Worm (Caenorhabditis elegans) whole organism, L3 larva: ENCODE data around the gene pigx-1.
A peak's percentile ranks its signal among the peaks of the same experiment; 100 is the strongest.

Experiments used
- R02D3.7 ChIP-seq: fragments of 150-350 bp; optimal IDR thresholded peaks from 2 replicates; lab custom pipeline; 2014; ENCODE audit warnings: missing biosample characterization, missing genetic modification characterization
- aly-2 ChIP-seq: fragments of 150-350 bp; optimal IDR thresholded peaks from 2 replicates; lab custom pipeline; 2014; ENCODE audit warnings: missing biosample characterization, missing genetic modification characterization
- ama-1 ChIP-seq: fragments of 150-350 bp; optimal IDR thresholded peaks from 2 replicates; lab custom pipeline; 2018
- ceh-28 ChIP-seq: fragments of 150-350 bp; optimal IDR thresholded peaks from 2 replicates; lab custom pipeline; 2014; ENCODE audit warnings: missing biosample characterization, missing genetic modification reagents, missing genetic modification characterization
- egl-27 ChIP-seq: sonication (generic microtip); optimal IDR thresholded peaks from 4 replicates; lab custom pipeline; 2017; ENCODE audit warnings: missing biosample characterization, missing genetic modification reagents, missing genetic modification characterization
- egl-5 ChIP-seq: fragments of 150-350 bp; optimal IDR thresholded peaks from 2 replicates; lab custom pipeline; 2017; ENCODE audit warnings: missing biosample characterization, missing genetic modification reagents, missing genetic modification characterization, inconsistent platforms
- elt-1 ChIP-seq: fragments of 150-350 bp; optimal IDR thresholded peaks from 2 replicates; lab custom pipeline; 2014; ENCODE audit warnings: missing biosample characterization, missing genetic modification characterization
- elt-3 ChIP-seq, 3 experiments: fragments of 150-350 bp in 1 of 3; sonication (generic microtip) in 2 of 3; optimal IDR thresholded peaks; 2 replicates in 2 of 3; 4 replicates in 1 of 3; lab custom pipeline; 2014 to 2017; ENCODE audit warnings: missing biosample characterization in 3 of 3, missing genetic modification characterization in 3 of 3
- fkh-10 ChIP-seq: sonication (generic microtip); optimal IDR thresholded peaks from 2 replicates; lab custom pipeline; 2017; ENCODE audit warnings: missing biosample characterization, missing genetic modification reagents, missing genetic modification characterization
- fos-1 ChIP-seq: fragments of 150-350 bp; optimal IDR thresholded peaks from 2 replicates; lab custom pipeline; 2014; ENCODE audit warnings: missing biosample characterization, missing genetic modification characterization
- hmg-11 ChIP-seq: sonication (generic microtip); optimal IDR thresholded peaks from 2 replicates; lab custom pipeline; 2016; ENCODE audit warnings: missing genetic modification characterization, missing compliant biosample characterization
- lin-15B ChIP-seq: fragments of 150-350 bp; optimal IDR thresholded peaks from 2 replicates; lab custom pipeline; 2014; ENCODE audit warnings: missing biosample characterization, missing genetic modification characterization
- lin-39 ChIP-seq: fragments of 150-350 bp; optimal IDR thresholded peaks from 2 replicates; lab custom pipeline; 2018; ENCODE audit warnings: missing biosample characterization, missing genetic modification reagents, missing genetic modification characterization
- lsy-12 ChIP-seq: sonication (generic microtip); optimal IDR thresholded peaks from 2 replicates; lab custom pipeline; 2016; ENCODE audit warnings: mild to moderate bottlenecking, missing genetic modification characterization, missing compliant biosample characterization
- mdl-1 ChIP-seq: fragments of 150-350 bp; optimal IDR thresholded peaks from 2 replicates; lab custom pipeline; 2014; ENCODE audit warnings: missing biosample characterization, missing genetic modification characterization
- nfya-1 ChIP-seq: sonication (generic microtip); optimal IDR thresholded peaks from 2 replicates; lab custom pipeline; 2017; ENCODE audit warnings: missing genetic modification characterization, mild to moderate bottlenecking, missing compliant biosample characterization, antibody characterized with exemption, moderate library complexity; ENCODE audit not compliant: insufficient read depth
- nhr-11 ChIP-seq: fragments of 150-350 bp; optimal IDR thresholded peaks from 2 replicates; lab custom pipeline; 2014; ENCODE audit warnings: missing biosample characterization, missing genetic modification characterization
- nhr-12 ChIP-seq: fragments of 150-350 bp; optimal IDR thresholded peaks from 2 replicates; lab custom pipeline; 2014; ENCODE audit warnings: missing biosample characterization, missing genetic modification characterization
- nhr-237 ChIP-seq: fragments of 150-350 bp; optimal IDR thresholded peaks from 2 replicates; lab custom pipeline; 2014; ENCODE audit warnings: missing biosample characterization, missing genetic modification characterization
- nhr-25 ChIP-seq: sonication (generic microtip); optimal IDR thresholded peaks from 2 replicates; lab custom pipeline; 2017; ENCODE audit warnings: missing biosample characterization, missing genetic modification characterization
- nhr-28 ChIP-seq: fragments of 150-350 bp; optimal IDR thresholded peaks from 2 replicates; lab custom pipeline; 2014; ENCODE audit warnings: missing biosample characterization, missing genetic modification characterization
- nhr-43 ChIP-seq: sonication (generic microtip); optimal IDR thresholded peaks from 2 replicates; lab custom pipeline; 2016; ENCODE audit warnings: mild to moderate bottlenecking, missing genetic modification characterization, missing compliant biosample characterization; ENCODE audit not compliant: poor library complexity, severe bottlenecking
- nhr-67 ChIP-seq: fragments of 150-350 bp; optimal IDR thresholded peaks from 2 replicates; lab custom pipeline; 2014; ENCODE audit warnings: missing biosample characterization, missing genetic modification characterization
- nhr-76 ChIP-seq: fragments of 150-350 bp; sonication (generic microtip); optimal IDR thresholded peaks from 5 replicates; lab custom pipeline; 2014; ENCODE audit warnings: missing biosample characterization, missing genetic modification characterization
- nhr-77 ChIP-seq: fragments of 150-350 bp; optimal IDR thresholded peaks from 2 replicates; lab custom pipeline; 2014; ENCODE audit warnings: missing biosample characterization, missing genetic modification characterization
- pha-4 ChIP-seq: fragments of 150-350 bp; optimal IDR thresholded peaks from 2 replicates; lab custom pipeline; 2014; ENCODE audit warnings: missing biosample characterization, missing genetic modification reagents, missing genetic modification characterization
- pqm-1 ChIP-seq: fragments of 150-350 bp; optimal IDR thresholded peaks from 2 replicates; lab custom pipeline; 2017; ENCODE audit warnings: missing biosample characterization, missing genetic modification characterization, inconsistent platforms
- sea-2 ChIP-seq: fragments of 150-350 bp; sonication (generic microtip); optimal IDR thresholded peaks from 4 replicates; lab custom pipeline; 2014; ENCODE audit warnings: missing biosample characterization, missing genetic modification reagents, missing genetic modification characterization
- tbx-2 ChIP-seq: sonication (generic microtip); optimal IDR thresholded peaks from 2 replicates; lab custom pipeline; 2016; ENCODE audit warnings: mild to moderate bottlenecking, missing genetic modification characterization, missing compliant biosample characterization
- unc-39 ChIP-seq: sonication (generic microtip); optimal IDR thresholded peaks from 4 replicates; lab custom pipeline; 2017; ENCODE audit warnings: missing biosample characterization, missing genetic modification characterization
- unc-62 ChIP-seq: fragments of 150-350 bp; sonication (generic microtip); optimal IDR thresholded peaks from 4 replicates; lab custom pipeline; 2014; ENCODE audit warnings: missing biosample characterization, missing genetic modification reagents, missing genetic modification characterization
- ztf-4 ChIP-seq: fragments of 150-350 bp; optimal IDR thresholded peaks from 2 replicates; lab custom pipeline; 2014; ENCODE audit warnings: missing biosample characterization, missing genetic modification characterization

pigx-1 gene

DNA sequence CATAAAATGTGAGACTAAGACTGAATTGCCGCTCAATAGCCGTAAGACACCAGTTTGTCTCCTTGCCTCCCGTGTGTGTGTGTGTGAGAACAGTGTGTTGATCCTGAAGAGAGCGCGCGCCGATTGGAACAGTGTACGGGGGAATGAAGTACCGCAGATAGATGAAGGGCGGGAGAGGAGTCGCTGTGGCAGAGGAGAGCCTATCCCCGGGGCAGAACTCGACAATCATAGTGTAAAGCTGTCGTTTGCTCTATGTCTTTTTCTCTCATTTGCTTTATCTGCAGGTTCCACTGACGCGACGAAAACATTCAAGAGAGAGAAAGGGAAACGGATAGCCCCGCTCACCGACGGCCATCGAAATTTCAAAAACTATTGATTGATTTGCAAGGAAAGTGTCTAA lies 14.9 kb downstream of the pigx-1 start:
- TF ChIP-seq nhr-67: no peak
- peak; percentile 28 for TF ChIP-seq lin-39
- no peak for TF ChIP-seq aly-2
- TF ChIP-seq nfya-1 (tag; lab: Kevin White, UChicago): peak; percentile 44
- no peak for TF ChIP-seq unc-62 (GFP tag; lab: Kevin White, UChicago)
- TF ChIP-seq nhr-12: no peak
- no peak for TF ChIP-seq nhr-77 (tag; lab: Kevin White, UChicago)
- TF ChIP-seq nhr-43 (tag; lab: Kevin White, UChicago): no peak
- TF ChIP-seq ceh-28 (tag; lab: Kevin White, UChicago): peak; percentile 0
- no peak for TF ChIP-seq hmg-11 (tag; lab: Kevin White, UChicago)
- TF ChIP-seq nhr-237 (tag; lab: Kevin White, UChicago): no peak
- no peak for TF ChIP-seq egl-27 (tag; lab: Kevin White, UChicago)

DNA sequence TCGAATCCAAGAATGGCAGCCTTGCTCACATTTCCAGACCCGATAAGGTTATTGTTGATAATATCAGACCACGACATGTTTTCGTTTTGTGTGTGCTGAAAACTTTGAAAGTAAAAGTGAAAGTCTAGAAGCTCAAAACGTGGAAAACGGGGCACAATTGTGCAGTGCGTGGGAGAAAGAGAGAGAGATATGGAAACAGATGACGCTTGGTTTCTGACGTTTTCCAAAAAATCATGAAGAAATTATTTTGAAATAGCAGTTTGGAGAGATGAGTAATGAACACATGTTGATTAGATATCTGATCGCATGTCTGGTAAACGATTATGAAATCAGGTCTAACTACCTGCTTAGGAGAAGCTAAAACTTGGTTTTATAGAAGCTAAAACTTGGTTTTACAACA lies 16.3 kb downstream of the pigx-1 start, which contains the start of gene pfn-3:
Gene pfn-3, minus strand, starts transcription at position 101 of the 400 bp plus-strand sequence.
- TF ChIP-seq lsy-12 (tag; lab: Kevin White, UChicago) (no peak), lin-39 (peak; percentile 1)
- TF ChIP-seq, all 47 proteins: peak for 1

DNA sequence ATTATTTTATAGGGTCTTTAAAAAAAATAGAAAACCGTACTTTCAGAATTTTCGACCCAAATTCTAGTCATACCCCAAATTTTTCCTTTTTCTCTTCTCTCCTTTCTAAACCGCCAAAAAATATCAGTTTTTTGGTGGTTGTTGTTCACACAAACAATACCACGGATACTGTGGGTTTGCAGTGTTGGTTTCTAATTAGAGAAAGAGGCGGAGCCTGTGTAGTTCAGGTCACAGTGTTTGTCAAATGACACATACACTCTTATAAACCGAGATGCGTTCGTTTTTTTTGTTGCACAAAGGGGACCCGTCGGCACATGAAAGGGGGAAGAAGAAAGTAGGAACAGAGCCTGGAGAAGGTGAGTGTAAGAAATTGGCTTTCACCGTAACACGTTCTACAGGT lies 24.7 kb downstream of the pigx-1 start, which contains the start of gene lim-6:
Gene lim-6, plus strand, starts transcription at position 301 of the 400 bp plus-strand sequence.
- TF ChIP-seq tbx-2 (tag; lab: Kevin White, UChicago): no peak
- TF ChIP-seq, all 47 proteins: peak for 0

DNA sequence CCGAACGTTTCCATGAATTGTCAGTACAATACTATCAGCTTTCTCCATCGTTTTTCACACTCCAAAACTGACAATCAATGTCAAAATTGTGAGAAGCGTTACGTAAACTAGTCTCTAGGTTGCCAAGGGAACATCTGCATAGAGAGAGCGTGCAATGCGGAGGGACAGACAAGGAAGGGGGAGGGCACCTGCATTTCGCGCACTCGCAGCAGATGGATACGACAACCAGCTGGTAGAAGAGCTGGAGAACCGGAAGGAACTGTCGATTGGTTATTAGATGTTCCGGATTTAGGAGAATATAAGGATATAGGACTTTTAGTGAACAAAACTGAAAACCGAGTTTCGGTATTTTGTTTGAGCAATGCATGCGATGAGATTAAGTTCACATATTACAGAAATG lies 27.8 kb downstream of the pigx-1 start, which contains the start of gene mksr-1:
Gene mksr-1, minus strand, starts transcription at position 144 of the 400 bp plus-strand sequence.
- TF ChIP-seq egl-5: no peak
- TF ChIP-seq nhr-28 (tag; lab: Kevin White, UChicago): no peak
- no peak for TF ChIP-seq fkh-10 (GFP tag; lab: Kevin White, UChicago)
- no peak for TF ChIP-seq fos-1
- TF ChIP-seq unc-62 (GFP tag; lab: Kevin White, UChicago): no peak
- TF ChIP-seq egl-27 (tag; lab: Kevin White, UChicago): no peak
- TF ChIP-seq elt-1: no peak
- no peak for TF ChIP-seq nhr-43 (tag; lab: Kevin White, UChicago)
- TF ChIP-seq unc-39 (tag; lab: Kevin White, UChicago): no peak
- no peak for TF ChIP-seq mdl-1 (tag; lab: Kevin White, UChicago)

- TF ChIP-seq sea-2 (GFP tag; lab: Kevin White, UChicago) (no peak), lsy-12 (tag; lab: Kevin White, UChicago) (peak; percentile 6), tbx-2 (tag; lab: Kevin White, UChicago) (peak; percentile 67), pqm-1 (tag; lab: Kevin White, UChicago) (no peak), hmg-11 (tag; lab: Kevin White, UChicago) (peak; percentile 77), nhr-43 (tag; lab: Kevin White, UChicago) (no peak), pha-4 (tag; lab: Kevin White, UChicago) (no peak), lin-39 (peak; percentile 93), nhr-67 (no peak), egl-5 (peak; percentile 65), fkh-10 (GFP tag; lab: Kevin White, UChicago) (peak; percentile 23), R02D3.7 (tag; lab: Kevin White, UChicago) (no peak), nhr-77 (tag; lab: Kevin White, UChicago) (no peak), mdl-1 (tag; lab: Kevin White, UChicago) (peak; percentile 39), unc-39 (tag; lab: Kevin White, UChicago) (no peak), ztf-4 (tag; lab: Kevin White, UChicago) (no peak), elt-3 (tag; optimal IDR thresholded peaks at IDR 0.05; lab: Kevin White, UChicago) (no peak), lin-15B (tag; lab: Kevin White, UChicago) (peak; percentile 6), fos-1 (no peak), ama-1 (lab: Kevin White, UChicago) (no peak), nhr-25 (tag; lab: Kevin White, UChicago) (no peak), nhr-11 (tag; lab: Kevin White, UChicago) (no peak), nhr-76 (tag; lab: Kevin White, UChicago) (no peak), nfya-1 (tag; lab: Kevin White, UChicago) (peak; percentile 81)
- TF ChIP-seq, all 47 proteins: peak for 9
Observed at ce11 chrX:1064064-1064463, 32.7 kb downstream of the pigx-1 start.
